Fruit fly (Drosophila melanogaster) whole organism, embryonic: Measurements from ENCODE around the gene KP78a.

Source experiments
- Adf1 ChIP-seq: fragments of 200-800 bp; sonication (Bioruptor generic); IDR thresholded peaks from 2 replicates; pipeline ENCODE4 v1.3.6; 2022; ENCODE audit warnings: missing biosample characterization, missing genetic modification characterization
- B-H2 ChIP-seq: fragments of 200-800 bp; sonication (Bioruptor generic); optimal IDR thresholded peaks from 2 replicates; lab custom pipeline; 2018; ENCODE audit warnings: missing biosample characterization, mild to moderate bottlenecking, missing genetic modification characterization
- CG14014 ChIP-seq: fragments of 200-800 bp; sonication (Bioruptor generic); IDR thresholded peaks from 2 replicates; pipeline ENCODE4 v1.3.6; 2022; ENCODE audit warnings: missing biosample characterization, missing genetic modification characterization
- CG15073 ChIP-seq: fragments of 200-800 bp; sonication (Bioruptor generic); optimal IDR thresholded peaks from 2 replicates; lab custom pipeline; 2016; ENCODE audit warnings: missing biosample characterization, missing genetic modification characterization
- CG15479 ChIP-seq: fragments of 200-800 bp; sonication (Bioruptor generic); optimal IDR thresholded peaks from 3 replicates; lab custom pipeline; 2019; ENCODE audit warnings: missing biosample characterization, mild to moderate bottlenecking, missing genetic modification characterization, moderate library complexity
- CG1647 ChIP-seq: fragments of 200-800 bp; sonication (Bioruptor generic); optimal IDR thresholded peaks from 3 replicates; lab custom pipeline; 2016; ENCODE audit warnings: missing biosample characterization, missing genetic modification characterization
- CG16813 ChIP-seq: fragments of 200-800 bp; sonication (Bioruptor generic); IDR thresholded peaks from 3 replicates; pipeline ENCODE4 v1.3.6; 2022; ENCODE audit warnings: missing biosample characterization, missing genetic modification characterization; ENCODE audit not compliant: partially characterized antibody
- CG16815 ChIP-seq: fragments of 200-800 bp; sonication (Bioruptor generic); optimal IDR thresholded peaks from 3 replicates; lab custom pipeline; 2017; ENCODE audit warnings: missing biosample characterization, mild to moderate bottlenecking, missing genetic modification characterization
- CG17829 ChIP-seq: fragments of 200-800 bp; optimal IDR thresholded peaks from 2 replicates; lab custom pipeline; 2019; ENCODE audit warnings: missing biosample characterization, mild to moderate bottlenecking, missing genetic modification characterization, moderate library complexity
- CG17912 ChIP-seq: fragments of 200-800 bp; sonication (Bioruptor generic); optimal IDR thresholded peaks from 2 replicates; lab custom pipeline; 2018; ENCODE audit warnings: missing biosample characterization, mild to moderate bottlenecking, missing genetic modification characterization
- CG32767 ChIP-seq: fragments of 200-800 bp; sonication (Bioruptor generic); IDR thresholded peaks from 2 replicates; pipeline ENCODE4 v1.3.6; 2022; ENCODE audit warnings: missing biosample characterization, missing genetic modification characterization
- CG5953 ChIP-seq: fragments of 200-800 bp; sonication (Bioruptor generic); IDR thresholded peaks from 2 replicates; pipeline ENCODE4 v1.3.6; 2022; ENCODE audit warnings: missing biosample characterization, missing genetic modification characterization
- CG7357 ChIP-seq: fragments of 200-800 bp; sonication (Bioruptor generic); IDR thresholded peaks from 3 replicates; pipeline ENCODE4 v1.3.6; 2022; ENCODE audit warnings: missing biosample characterization, missing genetic modification characterization
- CG7928 ChIP-seq: fragments of 200-800 bp; sonication (Bioruptor generic); optimal IDR thresholded peaks from 2 replicates; lab custom pipeline; 2017; ENCODE audit warnings: missing biosample characterization, mild to moderate bottlenecking, missing genetic modification characterization
- Dfd ChIP-seq, 2 experiments: fragments of >200 bp; optimal IDR thresholded peaks; 2 replicates each; lab custom pipeline; 2017; ENCODE audit warnings: missing biosample characterization in 2 of 2, missing genetic modification characterization in 2 of 2
- Dll ChIP-seq: fragments of 200-800 bp; sonication (Bioruptor generic); IDR thresholded peaks from 4 replicates; pipeline ENCODE4 v1.3.6; 2022; ENCODE audit warnings: missing biosample characterization, missing genetic modification characterization; ENCODE audit not compliant: partially characterized antibody
- E2f1 ChIP-seq: fragments of 200-800 bp; sonication (Bioruptor generic); IDR thresholded peaks from 2 replicates; pipeline ENCODE4 v1.3.6; 2022; ENCODE audit warnings: missing biosample characterization, missing genetic modification characterization
- Eip74EF ChIP-seq, 2 experiments: fragments of 200-800 bp in 1 of 2; fragments of >200 bp in 1 of 2; sonication (Bioruptor generic) in 1 of 2; optimal IDR thresholded peaks; 2 replicates each; lab custom pipeline; 2017 to 2019; ENCODE audit warnings: missing biosample characterization in 2 of 2, missing genetic modification characterization in 2 of 2, mild to moderate bottlenecking in 1 of 2, moderate library complexity in 1 of 2
- Fer1 ChIP-seq: fragments of 200-800 bp; sonication (Bioruptor generic); optimal IDR thresholded peaks from 2 replicates; lab custom pipeline; 2017; ENCODE audit warnings: missing biosample characterization, mild to moderate bottlenecking, missing genetic modification characterization
- Fer2 ChIP-seq: fragments of 200-800 bp; sonication (Bioruptor generic); optimal IDR thresholded peaks from 2 replicates; lab custom pipeline; 2018; ENCODE audit warnings: missing biosample characterization, mild to moderate bottlenecking, missing genetic modification characterization, moderate library complexity
- Gug ChIP-seq: fragments of 200-800 bp; sonication (Bioruptor generic); IDR thresholded peaks from 4 replicates; pipeline ENCODE4 v1.3.6; 2022; ENCODE audit warnings: missing biosample characterization, missing genetic modification characterization
- H2.0 ChIP-seq: fragments of 200-800 bp; sonication (Bioruptor generic); IDR thresholded peaks from 2 replicates; pipeline ENCODE4 v1.3.6; 2022; ENCODE audit warnings: missing biosample characterization, missing genetic modification characterization
- Sox100B ChIP-seq: fragments of 200-800 bp; sonication (Bioruptor generic); optimal IDR thresholded peaks from 3 replicates; lab custom pipeline; 2018; ENCODE audit warnings: missing biosample characterization, mild to moderate bottlenecking, missing genetic modification characterization
- Sox102F ChIP-seq: fragments of 200-800 bp; sonication (Bioruptor generic); optimal IDR thresholded peaks from 2 replicates; lab custom pipeline; 2018; ENCODE audit warnings: missing biosample characterization, mild to moderate bottlenecking, missing genetic modification characterization, moderate library complexity
- Stat92E ChIP-seq, 3 experiments: fragments of >200 bp in 2 of 3; fragments of 200-800 bp in 1 of 3; sonication (Bioruptor generic) in 1 of 3; optimal IDR thresholded peaks; 2 replicates each; lab custom pipeline; 2017 to 2019; ENCODE audit warnings: missing biosample characterization in 3 of 3, missing genetic modification characterization in 3 of 3, mild to moderate bottlenecking in 1 of 3, moderate library complexity in 1 of 3
- ab ChIP-seq: fragments of 200-800 bp; sonication (Bioruptor generic); optimal IDR thresholded peaks from 2 replicates; lab custom pipeline; 2016; ENCODE audit warnings: missing biosample characterization, missing genetic modification characterization
- amos ChIP-seq: fragments of 200-800 bp; sonication (Bioruptor generic); IDR thresholded peaks from 2 replicates; pipeline ENCODE4 v1.3.6; 2022; ENCODE audit warnings: missing biosample characterization, missing genetic modification characterization; ENCODE audit not compliant: partially characterized antibody
- aop ChIP-seq: fragments of 200-800 bp; sonication (Bioruptor generic); IDR thresholded peaks from 2 replicates; pipeline ENCODE4 v1.3.6; 2022; ENCODE audit warnings: missing biosample characterization, missing genetic modification characterization
- bbx ChIP-seq: fragments of 200-800 bp; sonication (Bioruptor generic); IDR thresholded peaks from 2 replicates; pipeline ENCODE4 v1.3.6; 2022; ENCODE audit warnings: missing biosample characterization, missing genetic modification characterization; ENCODE audit not compliant: partially characterized antibody
- cad ChIP-seq: fragments of >200 bp; optimal IDR thresholded peaks from 2 replicates; lab custom pipeline; 2017; ENCODE audit warnings: missing biosample characterization, missing genetic modification characterization
- cwo ChIP-seq: fragments of 200-800 bp; sonication (Bioruptor generic); optimal IDR thresholded peaks from 3 replicates; lab custom pipeline; 2017; ENCODE audit warnings: missing biosample characterization, missing genetic modification characterization, mild to moderate bottlenecking, moderate library complexity, missing genetic modification reagents
- da ChIP-seq: fragments of 200-800 bp; sonication (Bioruptor generic); optimal IDR thresholded peaks from 2 replicates; lab custom pipeline; 2016; ENCODE audit warnings: missing biosample characterization, missing genetic modification characterization
- danr ChIP-seq: fragments of 200-800 bp; sonication (Bioruptor generic); IDR thresholded peaks from 2 replicates; pipeline ENCODE4 v1.3.6; 2022; ENCODE audit warnings: missing biosample characterization, missing genetic modification characterization
- disco-r ChIP-seq: fragments of 200-800 bp; sonication (Bioruptor generic); optimal IDR thresholded peaks from 2 replicates; lab custom pipeline; 2016; ENCODE audit warnings: missing biosample characterization, missing genetic modification characterization
- fd102C ChIP-seq: fragments of 200-800 bp; sonication (Bioruptor generic); optimal IDR thresholded peaks from 2 replicates; lab custom pipeline; 2018; ENCODE audit warnings: missing biosample characterization, mild to moderate bottlenecking, missing genetic modification characterization, moderate library complexity
- fd96Cb ChIP-seq: fragments of 200-800 bp; sonication (Bioruptor generic); optimal IDR thresholded peaks from 2 replicates; lab custom pipeline; 2018; ENCODE audit warnings: missing biosample characterization, mild to moderate bottlenecking, missing genetic modification characterization, moderate library complexity
- gcm2 ChIP-seq: fragments of 200-800 bp; sonication (Bioruptor generic); optimal IDR thresholded peaks from 2 replicates; lab custom pipeline; 2016; ENCODE audit warnings: missing biosample characterization, missing genetic modification characterization
- hbn ChIP-seq: fragments of 200-800 bp; sonication (Bioruptor generic); IDR thresholded peaks from 2 replicates; pipeline ENCODE4 v1.3.6; 2022; ENCODE audit warnings: missing biosample characterization, missing genetic modification characterization; ENCODE audit not compliant: partially characterized antibody
- ind ChIP-seq: fragments of 200-800 bp; sonication (Bioruptor generic); optimal IDR thresholded peaks from 3 replicates; lab custom pipeline; 2016; ENCODE audit warnings: missing biosample characterization, missing genetic modification characterization
- insv ChIP-seq, 2 experiments: fragments of 200-800 bp; sonication (Bioruptor generic); optimal IDR thresholded peaks; 3 replicates each; lab custom pipeline; 2016 to 2018; ENCODE audit warnings: missing biosample characterization in 2 of 2, missing genetic modification characterization in 2 of 2
- mld ChIP-seq: fragments of 200-800 bp; sonication (Bioruptor generic); IDR thresholded peaks from 3 replicates; pipeline ENCODE4 v1.3.6; 2022; ENCODE audit warnings: missing biosample characterization, missing genetic modification characterization; ENCODE audit not compliant: partially characterized antibody
- onecut ChIP-seq: fragments of 200-800 bp; sonication (Bioruptor generic); IDR thresholded peaks from 2 replicates; pipeline ENCODE4 v1.3.6; 2022; ENCODE audit warnings: missing biosample characterization, missing genetic modification characterization
- repo ChIP-seq: fragments of 200-800 bp; sonication (Bioruptor generic); optimal IDR thresholded peaks from 2 replicates; lab custom pipeline; 2016; ENCODE audit warnings: missing biosample characterization, missing genetic modification characterization
- sc ChIP-seq, 3 experiments: fragments of >200 bp in 2 of 3; fragments of 200-800 bp in 1 of 3; sonication (Bioruptor generic) in 1 of 3; optimal IDR thresholded peaks; 2 replicates in 2 of 3; 3 replicates in 1 of 3; lab custom pipeline; 2017; ENCODE audit warnings: mild to moderate bottlenecking in 1 of 3, missing biosample characterization in 1 of 3, missing genetic modification characterization in 1 of 3, missing genetic modification reagents in 1 of 3
- shn ChIP-seq: fragments of 200-800 bp; sonication (Bioruptor generic); optimal IDR thresholded peaks from 3 replicates; lab custom pipeline; 2016; ENCODE audit warnings: missing biosample characterization, missing genetic modification characterization
- stc ChIP-seq: fragments of 200-800 bp; sonication (Bioruptor generic); IDR thresholded peaks from 2 replicates; pipeline ENCODE4 v1.3.6; 2022; ENCODE audit warnings: missing biosample characterization, missing genetic modification characterization
- wek ChIP-seq: fragments of 200-800 bp; sonication (Bioruptor generic); optimal IDR thresholded peaks from 3 replicates; lab custom pipeline; 2018; ENCODE audit warnings: missing biosample characterization, mild to moderate bottlenecking, missing genetic modification characterization, moderate library complexity
- z ChIP-seq: fragments of 200-800 bp; sonication (Bioruptor generic); IDR thresholded peaks from 3 replicates; pipeline ENCODE4 v1.3.6; 2022; ENCODE audit warnings: missing biosample characterization, missing genetic modification characterization

Gene KP78a

dm6 chr3R:11352912-11353838 is at the start of gene KP78a, which contains the start of gene KP78b:
TSS of gene KP78a (minus strand) at chr3R:11353131.
TSS of gene KP78b (minus strand) at chr3R:11353131.
- TF ChIP-seq CG5953 (GFP tag; lab: Robert Waterston, UW), result no peak
- no peak for TF ChIP-seq Gug (GFP tag; lab: Robert Waterston, UW)
- TF ChIP-seq disco-r (GFP tag; lab: Kevin White, UChicago), result no peak
- no peak for TF ChIP-seq CG16815
- no peak for TF ChIP-seq fd96Cb (tag; lab: Kevin White, UChicago)
- peak; percentile 39; the same call in 1 of the 2 replicates for TF ChIP-seq CG32767
- TF ChIP-seq da (GFP tag; lab: Kevin White, UChicago), result no peak
- no peak for TF ChIP-seq Fer1
- no peak for TF ChIP-seq CG17912
- TF ChIP-seq B-H2 (GFP tag; lab: Kevin White, UChicago), result no peak
- peak in 1 of 2 experiments; percentile 24 for TF ChIP-seq insv (GFP tag; optimal IDR thresholded peaks at IDR 0.05; lab: Kevin White, UChicago)
- peak; percentile 83 for TF ChIP-seq Adf1
- TF ChIP-seq shn (GFP tag; lab: Kevin White, UChicago), result no peak
- no peak for TF ChIP-seq Sox102F
- TF ChIP-seq amos, result no peak
- peak; percentile 24 for TF ChIP-seq fd102C
- TF ChIP-seq CG7928 (GFP tag; lab: Kevin White, UChicago), result no peak
- TF ChIP-seq onecut (GFP tag; lab: Robert Waterston, UW), result no peak
- TF ChIP-seq CG15479 (GFP tag; lab: Kevin White, UChicago), result peak; percentile 60
- no peak for TF ChIP-seq CG7357 (GFP tag; lab: Robert Waterston, UW)
- no peak for TF ChIP-seq cwo (GFP tag; lab: Kevin White, UChicago)
- no peak for TF ChIP-seq gcm2 (GFP tag; lab: Kevin White, UChicago)
- TF ChIP-seq Dll (GFP tag; lab: Robert Waterston, UW), result peak; percentile 44; the same call in 1 of the 4 replicates
- TF ChIP-seq Sox100B (GFP tag; lab: Kevin White, UChicago), result no peak
- TF ChIP-seq H2.0 (GFP tag; lab: Robert Waterston, UW), result no peak
- no peak for TF ChIP-seq sc (optimal IDR thresholded peaks at IDR 0.05; lab: Kevin White, UChicago)
- TF ChIP-seq sc (GFP tag; optimal IDR thresholded peaks at IDR 0.05; lab: Kevin White, UChicago), result no peak
- TF ChIP-seq danr, result no peak
- no peak for TF ChIP-seq mld (GFP tag; lab: Robert Waterston, UW)
- TF ChIP-seq bbx (GFP tag; lab: Robert Waterston, UW), result 0 out of 2 replicates have a peak, but pooled peaks have one; percentile 41
- TF ChIP-seq Fer2 (tag; lab: Kevin White, UChicago), result no peak
- no peak for TF ChIP-seq aop (GFP tag; lab: Robert Waterston, UW)
- peak; percentile 27 for TF ChIP-seq cad (GFP tag; lab: Kevin White, UChicago)
- 0 out of 3 replicates have a peak, but pooled peaks have one; percentile 31 for TF ChIP-seq CG16813
- TF ChIP-seq z, result peak; percentile 96
- no peak for TF ChIP-seq CG14014 (GFP tag; lab: Robert Waterston, UW)
- TF ChIP-seq stc, result no peak
- no peak for TF ChIP-seq hbn (GFP tag; lab: Robert Waterston, UW)
- no peak for TF ChIP-seq CG15073 (GFP tag; lab: Kevin White, UChicago)
- TF ChIP-seq wek (GFP tag; lab: Kevin White, UChicago), result no peak
- no peak for TF ChIP-seq E2f1 (GFP tag; lab: Robert Waterston, UW)
- TF ChIP-seq Eip74EF (GFP tag; optimal IDR thresholded peaks at IDR 0.05; lab: Kevin White, UChicago), result no peak
- no peak for TF ChIP-seq Stat92E (GFP tag; optimal IDR thresholded peaks at IDR 0.05; lab: Kevin White, UChicago)
- no peak for TF ChIP-seq Dfd (GFP tag; optimal IDR thresholded peaks at IDR 0.05; lab: Kevin White, UChicago)
- TF ChIP-seq ab, result no peak
- no peak for TF ChIP-seq ind (GFP tag; lab: Kevin White, UChicago)
- TF ChIP-seq CG17829 (tag; lab: Kevin White, UChicago), result no peak
- no peak for TF ChIP-seq repo (GFP tag; lab: Kevin White, UChicago)
- TF ChIP-seq CG1647, result no peak
